Fruit fly (Drosophila melanogaster): ENCODE data around the gene Argk2.
A peak's percentile ranks its signal among the peaks of the same experiment; 100 is the strongest.

Argk2 gene

dm6 chr3L:9017414-9017813 lies 29.8 kb upstream of the Argk2 start:
- peak in 1 of 2 experiments; percentile 15 for TF ChIP-seq tll (GFP tag; optimal IDR thresholded peaks at IDR 0.05)
- no peak for TF ChIP-seq CG1603 (tag; optimal IDR thresholded peaks at IDR 0.05)
- TF ChIP-seq gce (GFP tag; IDR thresholded peaks at IDR 0.05) = no peak
- peak; percentile 43 for TF ChIP-seq CG15479 (GFP tag; optimal IDR thresholded peaks at IDR 0.05)
- TF ChIP-seq Jarid2 (GFP tag; optimal IDR thresholded peaks at IDR 0.05) = no peak
- TF ChIP-seq sc (optimal IDR thresholded peaks at IDR 0.05) = no peak
- TF ChIP-seq sc (GFP tag; optimal IDR thresholded peaks at IDR 0.05) = no peak
- no peak for TF ChIP-seq CG16863 (GFP tag; optimal IDR thresholded peaks at IDR 0.05)
- no peak for TF ChIP-seq usp (GFP tag; optimal IDR thresholded peaks at IDR 0.05)
- TF ChIP-seq CG13296 (GFP tag; optimal IDR thresholded peaks at IDR 0.05) = no peak
- no peak for TF ChIP-seq CG13287 (GFP tag; IDR thresholded peaks at IDR 0.05; ENCODE audit: partially characterized antibody)
- peak; percentile 96 for TF ChIP-seq zen (tag; optimal IDR thresholded peaks at IDR 0.05)
- TF ChIP-seq CG8089 (GFP tag; optimal IDR thresholded peaks at IDR 0.05) = no peak
- no peak for TF ChIP-seq shn (GFP tag; optimal IDR thresholded peaks at IDR 0.05)

- TF ChIP-seq CG3847 (GFP tag; IDR thresholded peaks at IDR 0.05) (no peak), Med (GFP tag) (peak; percentile 42), Nf-YC (tag; optimal IDR thresholded peaks at IDR 0.05) (peak; percentile 99), H15 (GFP tag; IDR thresholded peaks at IDR 0.05) (no peak), cg (GFP tag; optimal IDR thresholded peaks at IDR 0.05) (peak; percentile 44), HmgD (GFP tag; optimal IDR thresholded peaks at IDR 0.05) (peak; percentile 37), Stat92E (GFP tag; optimal IDR thresholded peaks at IDR 0.05) (peak in 1 of 3 experiments; percentile 53), Lpt (GFP tag; optimal IDR thresholded peaks at IDR 0.05) (no peak), oc (tag; optimal IDR thresholded peaks at IDR 0.05) (no peak), CG1832 (GFP tag; optimal IDR thresholded peaks at IDR 0.05) (peak; percentile 94), CG34224 (GFP tag; IDR thresholded peaks at IDR 0.05; ENCODE audit: partially characterized antibody) (peak; percentile 12; the same call in 1 of the 3 replicates), CG11504 (tag; optimal IDR thresholded peaks at IDR 0.05) (peak; percentile 79), Trl (optimal IDR thresholded peaks at IDR 0.05) (peak; percentile 34 to 49), Trl (GFP tag; optimal IDR thresholded peaks at IDR 0.05) (no peak), z (GFP tag; IDR thresholded peaks at IDR 0.05) (peak; percentile 77), Opbp (GFP tag; IDR thresholded peaks at IDR 0.05; ENCODE audit: partially characterized antibody) (peak; percentile 43; the same call in 1 of the 3 replicates), fu2 (GFP tag; optimal IDR thresholded peaks at IDR 0.05) (no peak), kni (GFP tag; optimal IDR thresholded peaks at IDR 0.05) (peak; percentile 68), CG6791 (GFP tag; IDR thresholded peaks at IDR 0.05; ENCODE audit: partially characterized antibody) (peak; percentile 53; the same call in 1 of the 3 replicates), Nf-YA (GFP tag; IDR thresholded peaks at IDR 0.05) (peak; percentile 96), phol (tag; optimal IDR thresholded peaks at IDR 0.05) (peak; percentile 58), kah (GFP tag; optimal IDR thresholded peaks at IDR 0.05) (peak; percentile 53), grn (GFP tag; optimal IDR thresholded peaks at IDR 0.05) (peak; percentile 17), tll (GFP tag; optimal IDR thresholded peaks at IDR 0.05) (peak in 1 of 2 experiments; percentile 38), tup (GFP tag; optimal IDR thresholded peaks at IDR 0.05) (no peak), Nf-YB (GFP tag; optimal IDR thresholded peaks at IDR 0.05) (peak; percentile 99), vvl (GFP tag; IDR thresholded peaks at IDR 0.05) (peak; percentile 46), CG8478 (optimal IDR thresholded peaks at IDR 0.05) (peak; percentile 80), CG15479 (GFP tag; optimal IDR thresholded peaks at IDR 0.05) (peak; percentile 78), CG10321 (GFP tag; IDR thresholded peaks at IDR 0.05) (peak; percentile 97), Deaf1 (tag; optimal IDR thresholded peaks at IDR 0.05) (peak; percentile 33), CG9727 (GFP tag; optimal IDR thresholded peaks at IDR 0.05) (no peak), Sry-β (GFP tag; optimal IDR thresholded peaks at IDR 0.05) (no peak), chinmo (GFP tag; IDR thresholded peaks at IDR 0.05; ENCODE audit: partially characterized antibody) (peak; percentile 71; the same call in 2 of the 4 replicates), zen2 (GFP tag; IDR thresholded peaks at IDR 0.05; ENCODE audit: partially characterized antibody) (peak; percentile 59; the same call in 2 of the 3 replicates), vnd (GFP tag; IDR thresholded peaks at IDR 0.05; ENCODE audit: partially characterized antibody) (0 out of 3 replicates have a peak, but pooled peaks have one; percentile 14), CG31441 (GFP tag; IDR thresholded peaks at IDR 0.05) (no peak)
These were observed 28.0 kb upstream of the Argk2 start, which contains the start of gene Doc2 for dm6 chr3L:9019196-9019662. Doc2 (minus strand) TSS chr3L:9019246.
